Fruit fly (Drosophila melanogaster): ENCODE results near the gene CG17159.

The CG17159 gene

DNA sequence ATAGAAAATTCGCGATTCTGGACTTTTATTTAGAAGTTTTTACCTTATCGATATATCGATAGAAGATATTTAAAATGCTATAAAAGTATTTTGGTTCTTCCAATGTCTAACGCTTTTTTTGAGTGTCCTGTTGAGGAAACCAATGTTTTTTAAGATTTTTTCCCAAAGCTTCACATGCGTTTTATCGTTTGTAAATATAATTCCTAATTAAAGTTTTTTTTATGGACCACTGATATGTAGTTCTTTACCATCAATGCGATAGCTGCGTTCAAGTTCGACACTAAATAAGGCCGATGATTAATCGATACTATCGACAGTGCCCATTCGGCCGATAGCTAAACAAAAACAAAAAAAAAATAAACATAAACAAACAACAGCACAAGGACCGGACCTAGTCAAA lies 13.3 kb upstream of the CG17159 start, which contains the start of gene ATbp (continued):
- TF ChIP-seq BEAF-32 (GFP tag; optimal IDR thresholded peaks at IDR 0.05): peak; percentile 91
- no peak for TF ChIP-seq CG6175 (GFP tag; IDR thresholded peaks at IDR 0.05)
- TF ChIP-seq CG9932 (GFP tag; IDR thresholded peaks at IDR 0.05): peak; percentile 56; the same call in 1 of the 2 replicates
- TF ChIP-seq HmgZ (tag; optimal IDR thresholded peaks at IDR 0.05): no peak
- no peak for TF ChIP-seq CG6765 (GFP tag; optimal IDR thresholded peaks at IDR 0.05)
- no peak for TF ChIP-seq pita (GFP tag; optimal IDR thresholded peaks at IDR 0.05)
- TF ChIP-seq fd96Cb (tag; optimal IDR thresholded peaks at IDR 0.05): no peak
- peak; percentile 92 for TF ChIP-seq CG3995 (GFP tag; optimal IDR thresholded peaks at IDR 0.05)
- peak; percentile 89 for TF ChIP-seq bbx (GFP tag; IDR thresholded peaks at IDR 0.05; ENCODE audit: partially characterized antibody)
- TF ChIP-seq CG8478 (optimal IDR thresholded peaks at IDR 0.05): no peak
- TF ChIP-seq Optix (GFP tag; IDR thresholded peaks at IDR 0.05): no peak
- no peak for TF ChIP-seq CG15696 (tag; optimal IDR thresholded peaks at IDR 0.05)
- TF ChIP-seq inv (GFP tag; IDR thresholded peaks at IDR 0.05; ENCODE audit: partially characterized antibody): peak; percentile 94
- no peak for TF ChIP-seq CG16815 (GFP tag; optimal IDR thresholded peaks at IDR 0.05)
- no peak for TF ChIP-seq CG18011 (GFP tag; optimal IDR thresholded peaks at IDR 0.05)
- peak; percentile 81; the same call in 2 of the 4 replicates for TF ChIP-seq chinmo (GFP tag; IDR thresholded peaks at IDR 0.05; ENCODE audit: partially characterized antibody)
- TF ChIP-seq cato (GFP tag; optimal IDR thresholded peaks at IDR 0.05; ENCODE audit: borderline replicate concordance): no peak
- peak; percentile 53 for TF ChIP-seq Myb (GFP tag; optimal IDR thresholded peaks at IDR 0.05)
- no peak for TF ChIP-seq CG3065 (GFP tag; optimal IDR thresholded peaks at IDR 0.05)
- no peak for TF ChIP-seq Xrp1 (GFP tag; IDR thresholded peaks at IDR 0.05)
- TF ChIP-seq nmo (GFP tag; optimal IDR thresholded peaks at IDR 0.05): peak; percentile 48
- TF ChIP-seq otp (GFP tag; IDR thresholded peaks at IDR 0.05): no peak
- peak; percentile 79 for TF ChIP-seq Dref (GFP tag; IDR thresholded peaks at IDR 0.05)
- no peak for TF ChIP-seq klu (GFP tag; IDR thresholded peaks at IDR 0.05)
- TF ChIP-seq Med (GFP tag): peak; percentile 36
- TF ChIP-seq yki (optimal IDR thresholded peaks at IDR 0.05): no peak
- TF ChIP-seq Xbp1 (GFP tag; optimal IDR thresholded peaks at IDR 0.05): peak; percentile 1
- no peak for TF ChIP-seq gt (GFP tag; IDR thresholded peaks at IDR 0.05)
- no peak for TF ChIP-seq pan (optimal IDR thresholded peaks at IDR 0.05)
- no peak for TF ChIP-seq pan (GFP tag; optimal IDR thresholded peaks at IDR 0.05 in 1 of 2, IDR thresholded peaks at IDR 0.05 in 1 of 2)
- TF ChIP-seq crp (GFP tag; optimal IDR thresholded peaks at IDR 0.05): no peak
- TF ChIP-seq CG8359 (GFP tag; optimal IDR thresholded peaks at IDR 0.05; ENCODE audit: borderline replicate concordance): no peak
- TF ChIP-seq Antp (GFP tag; optimal IDR thresholded peaks at IDR 0.05): no peak
- peak; percentile 85 for TF ChIP-seq tna (GFP tag; IDR thresholded peaks at IDR 0.05; ENCODE audit: partially characterized antibody)
- no peak for TF ChIP-seq rib (GFP tag; IDR thresholded peaks at IDR 0.05)
- TF ChIP-seq CG6791 (GFP tag; IDR thresholded peaks at IDR 0.05; ENCODE audit: partially characterized antibody): peak; percentile 96
- no peak for TF ChIP-seq CG9215 (GFP tag; IDR thresholded peaks at IDR 0.05)
- peak; percentile 33 for TF ChIP-seq CG10267 (tag; optimal IDR thresholded peaks at IDR 0.05)
- no peak for TF ChIP-seq Atf3 (GFP tag; optimal IDR thresholded peaks at IDR 0.05)
- TF ChIP-seq psq (GFP tag; optimal IDR thresholded peaks at IDR 0.05): no peak
- TF ChIP-seq CG4820 (GFP tag; optimal IDR thresholded peaks at IDR 0.05): no peak
- TF ChIP-seq CoRest (tag; optimal IDR thresholded peaks at IDR 0.05): peak; percentile 54
- TF ChIP-seq CG33213 (GFP tag; optimal IDR thresholded peaks at IDR 0.05): no peak
- TF ChIP-seq Doc3 (GFP tag; IDR thresholded peaks at IDR 0.05; ENCODE audit: partially characterized antibody): peak; percentile 89
- TF ChIP-seq CG2116 (GFP tag; optimal IDR thresholded peaks at IDR 0.05): peak; percentile 67
- no peak for TF ChIP-seq CG1529 (GFP tag; optimal IDR thresholded peaks at IDR 0.05)
- TF ChIP-seq CG7963 (GFP tag; IDR thresholded peaks at IDR 0.05; ENCODE audit: partially characterized antibody): peak; percentile 91
- TF ChIP-seq CG32532 (GFP tag; IDR thresholded peaks at IDR 0.05): peak; percentile 19; the same call in 1 of the 2 replicates
- no peak for TF ChIP-seq CG18599 (GFP tag; optimal IDR thresholded peaks at IDR 0.05)
- no peak for TF ChIP-seq ham (GFP tag; IDR thresholded peaks at IDR 0.05)
- TF ChIP-seq mam (GFP tag; optimal IDR thresholded peaks at IDR 0.05): no peak
